Worm (Caenorhabditis elegans) whole organism, L4/young adult: ENCODE measurements around the gene srh-199.

Experiments
- dao-5 ChIP-seq: sonication (generic microtip); optimal IDR thresholded peaks from 2 replicates; lab custom pipeline; 2016; ENCODE audit warnings: missing genotype, missing genetic modification characterization, moderate library complexity, missing compliant biosample characterization
- him-1 ChIP-seq: sonication (generic microtip); optimal IDR thresholded peaks from 2 replicates; lab custom pipeline; 2016; ENCODE audit warnings: missing genotype, missing genetic modification reagents, missing genetic modification characterization, missing compliant biosample characterization

DNA sequence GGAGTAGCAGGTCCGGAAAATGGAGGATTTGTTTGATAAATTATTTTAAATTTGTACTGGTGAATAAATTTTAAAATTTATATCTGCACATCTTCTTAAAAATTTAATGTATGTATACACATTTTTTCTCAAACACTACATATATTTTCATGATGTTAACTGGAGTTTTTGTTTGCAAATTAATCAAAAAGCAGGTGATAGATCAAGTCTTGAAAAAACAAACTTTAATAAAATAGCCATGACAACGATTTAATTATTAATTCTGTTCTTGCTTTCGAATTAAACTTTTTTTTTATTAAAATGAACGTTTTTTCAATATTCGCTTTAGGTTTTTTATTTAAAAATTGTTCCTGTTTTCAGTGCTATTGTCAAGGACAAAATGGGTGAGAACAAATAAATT, 42.9 kb upstream of the srh-199 start, which contains the start of gene F36H9.1:
- TF ChIP-seq him-1 (tag; lab: Kevin White, UChicago) (no peak), dao-5 (tag; lab: Kevin White, UChicago) (no peak)
